Worm (Caenorhabditis elegans): ENCODE measurements around the gene Y45G5AL.1.

DNA sequence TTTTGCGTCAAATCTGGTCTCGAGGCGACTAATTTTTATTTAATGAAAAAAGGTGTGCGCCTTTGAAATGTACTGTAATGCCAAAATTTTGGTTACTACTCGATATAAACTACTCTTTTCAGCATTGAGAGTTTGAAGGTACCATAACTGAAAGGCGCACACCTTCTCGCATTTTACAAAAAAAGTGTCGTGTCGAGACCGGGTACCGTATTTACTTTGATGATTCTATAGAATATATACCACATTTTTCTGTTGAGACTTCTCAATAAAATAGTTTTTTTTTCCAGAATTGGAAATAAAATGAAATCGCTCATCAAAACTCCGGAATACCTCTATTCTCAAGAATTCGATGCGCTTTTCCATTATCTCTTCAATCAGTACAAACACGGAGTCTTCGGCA lies 18.6 kb downstream of the Y45G5AL.1 start, which contains the start of gene Y45G5AM.4:
- no peak for TF ChIP-seq ama-1 (optimal IDR thresholded peaks at IDR 0.05)
- no peak for TF ChIP-seq lin-11 (tag; optimal IDR thresholded peaks at IDR 0.05)
- TF ChIP-seq rnt-1 (tag; optimal IDR thresholded peaks at IDR 0.05): no peak
- TF ChIP-seq pha-4 (tag; optimal IDR thresholded peaks at IDR 0.05): no peak
- no peak for TF ChIP-seq pqm-1 (tag; optimal IDR thresholded peaks at IDR 0.05)
- TF ChIP-seq fax-1 (tag; optimal IDR thresholded peaks at IDR 0.05): no peak
- no peak for TF ChIP-seq ahr-1 (tag; optimal IDR thresholded peaks at IDR 0.05)
- TF ChIP-seq ceh-22 (tag; optimal IDR thresholded peaks at IDR 0.05): no peak
- no peak for TF ChIP-seq ceh-19 (GFP tag; optimal IDR thresholded peaks at IDR 0.05)

Data from whole organism, late embryonic.